Worm (Caenorhabditis elegans) whole organism, late embryonic: Measurements from ENCODE around the gene sbds-1.

Experiments
- C38D4.7 ChIP-seq: fragments of 200-800 bp; sonication (Bioruptor generic); optimal IDR thresholded peaks from 2 replicates; lab custom pipeline; 2018; ENCODE audit warnings: mild to moderate bottlenecking, missing genetic modification characterization, moderate library complexity, missing compliant biosample characterization
- F13H6.1 ChIP-seq: sonication (generic microtip); optimal IDR thresholded peaks from 2 replicates; lab custom pipeline; 2016; ENCODE audit warnings: missing genetic modification characterization, missing compliant biosample characterization
- Y22D7AL.16 ChIP-seq: sonication (generic microtip); optimal IDR thresholded peaks from 2 replicates; lab custom pipeline; 2016; ENCODE audit warnings: missing genetic modification characterization, missing compliant biosample characterization
- ama-1 ChIP-seq: fragments of 150-350 bp; optimal IDR thresholded peaks from 2 replicates; lab custom pipeline; 2014
- ceh-34 ChIP-seq: sonication (generic microtip); optimal IDR thresholded peaks from 2 replicates; lab custom pipeline; 2016; ENCODE audit warnings: mild to moderate bottlenecking, missing genetic modification characterization, missing compliant biosample characterization
- che-1 ChIP-seq: sonication (generic microtip); optimal IDR thresholded peaks from 2 replicates; lab custom pipeline; 2016; ENCODE audit warnings: mild to moderate bottlenecking, missing genetic modification characterization, missing compliant biosample characterization
- elt-2 ChIP-seq: sonication (generic microtip); optimal IDR thresholded peaks from 2 replicates; lab custom pipeline; 2016; ENCODE audit warnings: missing genetic modification reagents, missing genetic modification characterization, missing compliant biosample characterization
- hlh-30 ChIP-seq: sonication (generic microtip); optimal IDR thresholded peaks from 2 replicates; lab custom pipeline; 2017; ENCODE audit warnings: antibody characterized with exemption, missing genetic modification characterization, missing compliant biosample characterization; ENCODE audit not compliant: insufficient read depth
- nfya-1 ChIP-seq: sonication (generic microtip); optimal IDR thresholded peaks from 2 replicates; lab custom pipeline; 2017; ENCODE audit warnings: missing genetic modification characterization, mild to moderate bottlenecking, missing compliant biosample characterization, antibody characterized with exemption, moderate library complexity
- nhr-11 ChIP-seq: fragments of 150-350 bp; optimal IDR thresholded peaks from 2 replicates; lab custom pipeline; 2014; ENCODE audit warnings: missing biosample characterization, missing genetic modification characterization
- ref-2 ChIP-seq: sonication (generic microtip); optimal IDR thresholded peaks from 2 replicates; lab custom pipeline; 2016; ENCODE audit warnings: missing genetic modification characterization, missing compliant biosample characterization
- sox-4 ChIP-seq: sonication (generic microtip); optimal IDR thresholded peaks from 2 replicates; lab custom pipeline; 2017; ENCODE audit warnings: mild to moderate bottlenecking, missing genetic modification characterization, inconsistent platforms, missing compliant biosample characterization
- unc-55 ChIP-seq: sonication (generic microtip); optimal IDR thresholded peaks from 2 replicates; lab custom pipeline; 2017; ENCODE audit warnings: missing biosample characterization, missing genetic modification reagents, missing genetic modification characterization

DNA sequence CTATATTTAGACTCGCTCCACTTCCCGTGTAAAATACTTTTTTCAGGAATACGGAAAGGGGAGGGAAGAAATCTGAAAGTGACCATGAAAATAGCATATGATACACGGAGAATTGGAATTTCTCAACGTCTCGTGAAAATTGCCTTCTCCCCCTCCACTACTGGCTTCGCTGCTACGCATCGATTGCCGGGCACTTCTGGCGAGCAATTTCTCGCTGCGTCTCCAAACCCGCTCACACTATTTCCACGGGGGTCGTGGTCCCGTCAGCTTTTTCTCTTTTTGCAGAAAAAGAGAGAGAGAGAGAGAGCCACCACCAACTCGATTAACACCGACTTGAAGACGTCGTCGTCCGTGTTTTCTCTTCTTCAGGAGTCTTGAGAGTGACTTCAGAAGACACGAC is 32.8 kb upstream of the sbds-1 start:
- TF ChIP-seq ama-1 (lab: Kevin White, UChicago), result no peak
- no peak for TF ChIP-seq nhr-11
- peak; percentile 26 for TF ChIP-seq Y22D7AL.16 (tag; lab: Kevin White, UChicago)
- no peak for TF ChIP-seq elt-2
- peak; percentile 65 for TF ChIP-seq nfya-1 (tag; lab: Kevin White, UChicago)
- no peak for TF ChIP-seq hlh-30 (tag; lab: Kevin White, UChicago)
- peak; percentile 32 for TF ChIP-seq ceh-34 (tag; lab: Kevin White, UChicago)
- no peak for TF ChIP-seq unc-55 (GFP tag; lab: Kevin White, UChicago)
- no peak for TF ChIP-seq F13H6.1 (tag; lab: Kevin White, UChicago)
- TF ChIP-seq sox-4 (tag; lab: Kevin White, UChicago), result no peak
- TF ChIP-seq C38D4.7, result no peak
- no peak for TF ChIP-seq che-1 (tag; lab: Kevin White, UChicago)
- no peak for TF ChIP-seq ref-2
